Fruit fly (Drosophila melanogaster) whole organism, embryonic: ENCODE results near the gene CG42553.

Experiments used
- CG10366 ChIP-seq: fragments of 200-800 bp; sonication (Bioruptor generic); IDR thresholded peaks from 2 replicates; pipeline ENCODE4 v1.3.6; 2022; ENCODE audit warnings: missing biosample characterization, missing genetic modification characterization
- CG10979 ChIP-seq: fragments of 200-800 bp; sonication (Bioruptor generic); optimal IDR thresholded peaks from 2 replicates; lab custom pipeline; 2018; ENCODE audit warnings: missing biosample characterization, mild to moderate bottlenecking, missing genetic modification characterization, moderate library complexity
- CG11093 ChIP-seq: fragments of 200-800 bp; sonication (Bioruptor generic); IDR thresholded peaks from 3 replicates; pipeline ENCODE4 v1.3.6; 2022; ENCODE audit warnings: missing biosample characterization, missing genetic modification characterization
- CG11504 ChIP-seq: fragments of 200-800 bp; sonication (Bioruptor generic); optimal IDR thresholded peaks from 3 replicates; lab custom pipeline; 2019; ENCODE audit warnings: missing biosample characterization, mild to moderate bottlenecking, missing genetic modification characterization, moderate library complexity
- CG11695 ChIP-seq: fragments of 200-800 bp; sonication (Bioruptor generic); IDR thresholded peaks from 3 replicates; pipeline ENCODE4 v1.3.6; 2022; ENCODE audit warnings: missing biosample characterization, missing genetic modification characterization
- CG13775 ChIP-seq: fragments of 200-800 bp; sonication (Bioruptor generic); optimal IDR thresholded peaks from 3 replicates; lab custom pipeline; 2017; ENCODE audit warnings: missing biosample characterization, mild to moderate bottlenecking, missing genetic modification characterization
- CG14710 ChIP-seq: fragments of 200-800 bp; sonication (Bioruptor generic); optimal IDR thresholded peaks from 3 replicates; lab custom pipeline; 2019; ENCODE audit warnings: missing biosample characterization, mild to moderate bottlenecking, missing genetic modification characterization, moderate library complexity
- CG17328 ChIP-seq: fragments of 200-800 bp; sonication (Bioruptor generic); IDR thresholded peaks from 2 replicates; pipeline ENCODE4 v1.3.6; 2022; ENCODE audit warnings: missing biosample characterization, missing genetic modification characterization
- CG17359 ChIP-seq: fragments of 200-800 bp; sonication (Bioruptor generic); optimal IDR thresholded peaks from 3 replicates; lab custom pipeline; 2018; ENCODE audit warnings: missing biosample characterization, mild to moderate bottlenecking, missing genetic modification characterization, moderate library complexity
- CG17829 ChIP-seq: fragments of 200-800 bp; optimal IDR thresholded peaks from 2 replicates; lab custom pipeline; 2019; ENCODE audit warnings: missing biosample characterization, mild to moderate bottlenecking, missing genetic modification characterization, moderate library complexity
- CG18764 ChIP-seq: fragments of 200-800 bp; sonication (Bioruptor generic); optimal IDR thresholded peaks from 3 replicates; lab custom pipeline; 2016; ENCODE audit warnings: missing biosample characterization, missing genetic modification characterization
- CG2712 ChIP-seq: fragments of 200-800 bp; optimal IDR thresholded peaks from 3 replicates; lab custom pipeline; 2019; ENCODE audit warnings: missing biosample characterization, mild to moderate bottlenecking, missing genetic modification characterization, moderate library complexity
- CG32772 ChIP-seq: fragments of 200-800 bp; sonication (Bioruptor generic); IDR thresholded peaks from 2 replicates; pipeline ENCODE4 v1.3.6; 2022; ENCODE audit warnings: missing biosample characterization, missing genetic modification characterization
- CG33557 ChIP-seq: fragments of 200-800 bp; sonication (Bioruptor generic); optimal IDR thresholded peaks from 2 replicates; lab custom pipeline; 2019; ENCODE audit warnings: missing biosample characterization, mild to moderate bottlenecking, missing genetic modification characterization, moderate library complexity
- CG34422 ChIP-seq: fragments of 200-800 bp; sonication (Bioruptor generic); IDR thresholded peaks from 3 replicates; pipeline ENCODE4 v1.3.6; 2022; ENCODE audit warnings: missing biosample characterization, missing genetic modification characterization
- CG3847 ChIP-seq: fragments of 200-800 bp; sonication (Bioruptor generic); IDR thresholded peaks from 2 replicates; pipeline ENCODE4 v1.3.6; 2022; ENCODE audit warnings: missing biosample characterization, missing genetic modification characterization
- CG4328 ChIP-seq: fragments of 200-800 bp; sonication (Bioruptor generic); optimal IDR thresholded peaks from 3 replicates; lab custom pipeline; 2017; ENCODE audit warnings: missing biosample characterization, missing genetic modification reagents, missing genetic modification characterization
- CG5953 ChIP-seq: fragments of 200-800 bp; sonication (Bioruptor generic); IDR thresholded peaks from 2 replicates; pipeline ENCODE4 v1.3.6; 2022; ENCODE audit warnings: missing biosample characterization, missing genetic modification characterization
- CG7839 ChIP-seq: fragments of 200-800 bp; sonication (Bioruptor generic); optimal IDR thresholded peaks from 3 replicates; lab custom pipeline; 2018; ENCODE audit warnings: missing biosample characterization, mild to moderate bottlenecking, missing genetic modification characterization, moderate library complexity
- CG8359 ChIP-seq: fragments of 200-800 bp; sonication (Bioruptor generic); optimal IDR thresholded peaks from 2 replicates; lab custom pipeline; 2017; ENCODE audit warnings: missing biosample characterization, mild to moderate bottlenecking, missing genetic modification characterization, borderline replicate concordance
- CG9215 ChIP-seq: fragments of 200-800 bp; sonication (Bioruptor generic); IDR thresholded peaks from 2 replicates; pipeline ENCODE4 v1.3.6; 2022; ENCODE audit warnings: missing biosample characterization, missing genetic modification characterization
- CG9932 ChIP-seq: fragments of 200-800 bp; sonication (Bioruptor generic); IDR thresholded peaks from 2 replicates; pipeline ENCODE4 v1.3.6; 2022; ENCODE audit warnings: missing biosample characterization, missing genetic modification characterization
- Gsc ChIP-seq: fragments of 200-800 bp; sonication (Bioruptor generic); IDR thresholded peaks from 2 replicates; pipeline ENCODE4 v1.3.6; 2022; ENCODE audit warnings: missing biosample characterization, missing genetic modification characterization
- Hr78 ChIP-seq, 2 experiments: fragments of 200-800 bp in 1 of 2; fragments of >200 bp in 1 of 2; sonication (Bioruptor generic) in 1 of 2; optimal IDR thresholded peaks; 2 replicates each; lab custom pipeline; 2017 to 2019; ENCODE audit warnings: missing biosample characterization in 2 of 2, missing genetic modification characterization in 2 of 2, mild to moderate bottlenecking in 1 of 2, moderate library complexity in 1 of 2
- MBD-R2 ChIP-seq: fragments of 200-800 bp; sonication (Bioruptor generic); IDR thresholded peaks from 2 replicates; pipeline ENCODE4 v1.3.6; 2022; ENCODE audit warnings: missing biosample characterization, missing genetic modification characterization
- Sox102F ChIP-seq: fragments of 200-800 bp; sonication (Bioruptor generic); optimal IDR thresholded peaks from 2 replicates; lab custom pipeline; 2018; ENCODE audit warnings: missing biosample characterization, mild to moderate bottlenecking, missing genetic modification characterization, moderate library complexity
- Xrp1 ChIP-seq: fragments of 200-800 bp; sonication (Bioruptor generic); IDR thresholded peaks from 2 replicates; pipeline ENCODE4 v1.3.6; 2022; ENCODE audit warnings: missing biosample characterization, missing genetic modification characterization
- aop ChIP-seq: fragments of 200-800 bp; sonication (Bioruptor generic); IDR thresholded peaks from 2 replicates; pipeline ENCODE4 v1.3.6; 2022; ENCODE audit warnings: missing biosample characterization, missing genetic modification characterization
- bbx ChIP-seq: fragments of 200-800 bp; sonication (Bioruptor generic); IDR thresholded peaks from 2 replicates; pipeline ENCODE4 v1.3.6; 2022; ENCODE audit warnings: missing biosample characterization, missing genetic modification characterization; ENCODE audit not compliant: partially characterized antibody
- bsh ChIP-seq, 2 experiments: fragments of 200-800 bp; sonication (Bioruptor generic); optimal IDR thresholded peaks; 2 replicates each; lab custom pipeline; 2017 to 2018; ENCODE audit warnings: mild to moderate bottlenecking in 2 of 2, missing biosample characterization in 2 of 2, missing genetic modification characterization in 2 of 2, moderate library complexity in 1 of 2
- dimm ChIP-seq: fragments of 200-800 bp; sonication (Bioruptor generic); IDR thresholded peaks from 2 replicates; pipeline ENCODE4 v1.3.6; 2022; ENCODE audit warnings: missing biosample characterization, missing genetic modification characterization
- dmrt99B ChIP-seq: fragments of 200-800 bp; sonication (Bioruptor generic); optimal IDR thresholded peaks from 2 replicates; lab custom pipeline; 2018; ENCODE audit warnings: missing biosample characterization, mild to moderate bottlenecking, missing genetic modification characterization, moderate library complexity
- emc ChIP-seq: fragments of 200-800 bp; sonication (Bioruptor generic); optimal IDR thresholded peaks from 2 replicates; lab custom pipeline; 2016; ENCODE audit warnings: missing biosample characterization, missing genetic modification characterization
- fd96Cb ChIP-seq: fragments of 200-800 bp; sonication (Bioruptor generic); optimal IDR thresholded peaks from 2 replicates; lab custom pipeline; 2018; ENCODE audit warnings: missing biosample characterization, mild to moderate bottlenecking, missing genetic modification characterization, moderate library complexity
- gsb ChIP-seq: fragments of 200-800 bp; sonication (Bioruptor generic); IDR thresholded peaks from 2 replicates; pipeline ENCODE4 v1.3.6; 2022; ENCODE audit warnings: missing biosample characterization, missing genetic modification characterization
- hkb ChIP-seq, 2 experiments: fragments of 200-800 bp in 1 of 2; fragments of >200 bp in 1 of 2; sonication (Bioruptor generic) in 1 of 2; IDR thresholded peaks in 1 of 2; optimal IDR thresholded peaks in 1 of 2; 2 replicates each; pipeline versions ENCODE4 v1.3.6 to Lab custom; 2017 to 2022; ENCODE audit warnings: missing biosample characterization in 1 of 2, missing genetic modification characterization in 1 of 2
- klu ChIP-seq: fragments of 200-800 bp; sonication (Bioruptor generic); IDR thresholded peaks from 2 replicates; pipeline ENCODE4 v1.3.6; 2022; ENCODE audit warnings: missing biosample characterization, missing genetic modification characterization
- prd ChIP-seq, 3 experiments: fragments of >200 bp in 2 of 3; fragments of 200-800 bp in 1 of 3; sonication (Bioruptor generic) in 1 of 3; optimal IDR thresholded peaks in 2 of 3; IDR thresholded peaks in 1 of 3; 2 replicates in 2 of 3; 3 replicates in 1 of 3; pipeline versions ENCODE4 v1.3.6 to Lab custom; 2017 to 2022; ENCODE audit warnings: missing biosample characterization in 1 of 3, missing genetic modification characterization in 1 of 3
- row ChIP-seq: fragments of 200-800 bp; sonication (Bioruptor generic); IDR thresholded peaks from 3 replicates; pipeline ENCODE4 v1.3.6; 2022; ENCODE audit warnings: missing biosample characterization, missing genetic modification characterization
- seq ChIP-seq: fragments of 200-800 bp; sonication (Bioruptor generic); IDR thresholded peaks from 2 replicates; pipeline ENCODE4 v1.3.6; 2022; ENCODE audit warnings: missing biosample characterization, missing genetic modification characterization
- so ChIP-seq: fragments of 200-800 bp; sonication (Bioruptor generic); IDR thresholded peaks from 3 replicates; pipeline ENCODE4 v1.3.6; 2022; ENCODE audit warnings: missing biosample characterization, missing genetic modification characterization
- sob ChIP-seq: fragments of 200-800 bp; sonication (Bioruptor generic); IDR thresholded peaks from 2 replicates; pipeline ENCODE4 v1.3.6; 2022; ENCODE audit warnings: missing biosample characterization, missing genetic modification characterization
- sug ChIP-seq: fragments of 200-800 bp; optimal IDR thresholded peaks from 2 replicates; lab custom pipeline; 2019; ENCODE audit warnings: missing biosample characterization, mild to moderate bottlenecking, missing genetic modification characterization, moderate library complexity
- tgo ChIP-seq: fragments of 200-800 bp; sonication (Bioruptor generic); IDR thresholded peaks from 3 replicates; pipeline ENCODE4 v1.3.6; 2022; ENCODE audit warnings: missing biosample characterization, missing genetic modification characterization
- wor ChIP-seq: fragments of 200-800 bp; sonication (Bioruptor generic); IDR thresholded peaks from 2 replicates; pipeline ENCODE4 v1.3.6; 2022; ENCODE audit warnings: missing biosample characterization, missing genetic modification characterization

Gene CG42553

DNA sequence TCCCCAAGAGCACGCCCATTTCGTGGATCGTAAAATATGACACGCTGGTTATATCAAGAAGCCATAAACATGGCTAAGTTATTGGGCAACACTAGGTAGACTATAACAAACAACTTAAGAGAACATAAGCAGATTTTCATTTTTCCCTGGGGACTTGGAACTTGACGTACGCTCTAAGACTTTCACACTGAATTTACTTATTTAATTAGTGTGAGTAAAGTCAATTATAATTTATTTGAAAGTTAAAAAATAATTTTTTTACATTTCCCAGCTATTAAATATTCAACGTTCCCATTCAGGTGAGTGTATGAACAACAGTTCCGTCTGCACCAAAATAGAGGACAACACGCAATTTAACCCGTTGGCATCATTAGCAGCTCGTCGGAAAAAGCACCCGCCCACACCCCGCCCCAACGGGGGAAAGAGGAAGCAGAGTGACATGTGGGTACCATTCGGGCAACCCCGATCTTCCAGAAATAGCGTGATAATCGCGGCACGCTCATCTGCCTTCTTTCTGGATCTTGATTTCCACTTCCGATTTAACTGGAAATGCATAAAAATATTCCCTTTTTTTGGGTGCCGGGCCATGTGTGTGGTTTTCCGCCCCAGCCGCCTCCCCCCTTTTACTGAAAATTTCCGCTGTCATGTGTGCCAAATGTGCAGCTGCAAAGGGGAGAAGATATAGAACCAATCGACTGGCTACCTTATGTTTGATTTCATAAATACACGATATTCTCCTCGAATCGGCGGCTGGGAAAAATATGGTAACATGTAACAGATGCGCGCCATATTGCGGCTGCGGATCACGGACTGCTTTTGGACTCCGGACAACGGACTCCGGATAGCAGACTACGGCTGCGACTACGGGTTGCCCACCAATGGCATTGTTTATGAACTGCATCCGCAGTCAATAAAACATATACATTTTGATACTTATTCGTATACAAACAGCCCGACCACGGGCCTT lies 18.4 kb upstream of the CG42553 start (continued):
- no peak for TF ChIP-seq CG5953 (GFP tag; lab: Robert Waterston, UW)
- TF ChIP-seq CG11093 (GFP tag; lab: Robert Waterston, UW): peak; percentile 48; the same call in 1 of the 3 replicates
- TF ChIP-seq dmrt99B (tag; lab: Kevin White, UChicago): peak; percentile 60
- peak; percentile 56 for TF ChIP-seq CG3847
- TF ChIP-seq CG33557: no peak
- TF ChIP-seq sob (GFP tag; lab: Robert Waterston, UW): peak; percentile 14; the same call in 1 of the 2 replicates
- peak; percentile 59; the same call in 2 of the 3 replicates for TF ChIP-seq tgo (GFP tag; lab: Robert Waterston, UW)
- peak; percentile 9 for TF ChIP-seq sug (tag; lab: Kevin White, UChicago)
- no peak for TF ChIP-seq CG8359 (GFP tag; lab: Kevin White, UChicago)
- TF ChIP-seq Gsc (GFP tag; lab: Robert Waterston, UW): 0 out of 2 replicates have a peak, but pooled peaks have one; percentile 29
- TF ChIP-seq wor (GFP tag; lab: Robert Waterston, UW): peak; percentile 40
- TF ChIP-seq CG17829 (tag; lab: Kevin White, UChicago): peak; percentile 21
- peak; percentile 51; the same call in 1 of the 2 replicates for TF ChIP-seq Xrp1 (GFP tag; lab: Robert Waterston, UW)
- no peak for TF ChIP-seq bbx (GFP tag; lab: Robert Waterston, UW)
- peak; percentile 57 for TF ChIP-seq CG17328 (GFP tag; lab: Robert Waterston, UW)
- peak; percentile 72 for TF ChIP-seq CG32772 (GFP tag; lab: Robert Waterston, UW)
- TF ChIP-seq CG2712 (tag; lab: Kevin White, UChicago): peak; percentile 32
- peak in 1 of 2 experiments; percentile 44 for TF ChIP-seq bsh (GFP tag; optimal IDR thresholded peaks at IDR 0.05; lab: Kevin White, UChicago)
- TF ChIP-seq gsb (GFP tag; lab: Robert Waterston, UW): peak; percentile 26; the same call in 1 of the 2 replicates
- peak; percentile 15 for TF ChIP-seq CG4328
- peak; percentile 53 for TF ChIP-seq CG11504 (tag; lab: Kevin White, UChicago)
- peak; percentile 44; the same call in 1 of the 2 replicates for TF ChIP-seq dimm (GFP tag; lab: Robert Waterston, UW)
- peak; percentile 64 for TF ChIP-seq Sox102F (GFP tag; lab: Kevin White, UChicago)
- TF ChIP-seq MBD-R2 (GFP tag; lab: Robert Waterston, UW): peak; percentile 26; the same call in 1 of the 2 replicates
- peak; percentile 34; the same call in 1 of the 3 replicates for TF ChIP-seq CG34422 (GFP tag; lab: Robert Waterston, UW)
- no peak for TF ChIP-seq emc
- TF ChIP-seq fd96Cb (tag; lab: Kevin White, UChicago): peak; percentile 38
- TF ChIP-seq CG17359 (tag; lab: Kevin White, UChicago): peak; percentile 64
- TF ChIP-seq hkb (optimal IDR thresholded peaks at IDR 0.05; lab: Kevin White, UChicago): no peak
- TF ChIP-seq hkb (GFP tag; IDR thresholded peaks at IDR 0.05; lab: Robert Waterston, UW): peak; percentile 40; the same call in 1 of the 2 replicates
- TF ChIP-seq Hr78 (GFP tag; optimal IDR thresholded peaks at IDR 0.05; lab: Kevin White, UChicago): peak in 1 of 2 experiments; percentile 30
- 0 out of 3 replicates have a peak, but pooled peaks have one; percentile 51 for TF ChIP-seq so (GFP tag; lab: Robert Waterston, UW)
- TF ChIP-seq CG10366: peak; percentile 68
- TF ChIP-seq aop (GFP tag; lab: Robert Waterston, UW): peak; percentile 17; the same call in 1 of the 2 replicates
- peak; percentile 19 for TF ChIP-seq CG10979 (tag; lab: Kevin White, UChicago)
- peak; percentile 4 for TF ChIP-seq CG14710 (tag; lab: Kevin White, UChicago)
- TF ChIP-seq CG9932 (GFP tag; lab: Robert Waterston, UW): peak; percentile 55; the same call in 1 of the 2 replicates
- TF ChIP-seq klu (GFP tag; lab: Robert Waterston, UW): 0 out of 2 replicates have a peak, but pooled peaks have one; percentile 21
- no peak for TF ChIP-seq CG18764 (GFP tag; lab: Kevin White, UChicago)
- TF ChIP-seq CG13775 (GFP tag; lab: Kevin White, UChicago): no peak
- TF ChIP-seq row (GFP tag; lab: Robert Waterston, UW): peak; percentile 74
- peak; percentile 52 for TF ChIP-seq CG7839 (tag; lab: Kevin White, UChicago)
- TF ChIP-seq seq (GFP tag; lab: Robert Waterston, UW): 0 out of 2 replicates have a peak, but pooled peaks have one; percentile 29
- TF ChIP-seq prd (optimal IDR thresholded peaks at IDR 0.05; lab: Kevin White, UChicago): no peak
- peak; percentile 64; the same call in 2 of the 3 replicates for TF ChIP-seq prd (GFP tag; IDR thresholded peaks at IDR 0.05; lab: Robert Waterston, UW)
- TF ChIP-seq CG9215 (GFP tag; lab: Robert Waterston, UW): peak; percentile 45; the same call in 1 of the 2 replicates
- TF ChIP-seq CG11695 (GFP tag; lab: Robert Waterston, UW): peak; percentile 39; the same call in 1 of the 3 replicates
